Worm (Caenorhabditis elegans): ENCODE data around the gene tax-6.

ce11 chrIV:10465764-10466163 is 35.6 kb downstream of the tax-6 start:
- TF ChIP-seq egl-27 (tag; optimal IDR thresholded peaks at IDR 0.05), result no peak
- no peak for TF ChIP-seq ztf-4 (tag; optimal IDR thresholded peaks at IDR 0.05)
- no peak for TF ChIP-seq nhr-11 (tag; optimal IDR thresholded peaks at IDR 0.05)
- no peak for TF ChIP-seq snpc-4 (tag; optimal IDR thresholded peaks at IDR 0.05)
- no peak for TF ChIP-seq mep-1 (tag; optimal IDR thresholded peaks at IDR 0.05)
- TF ChIP-seq ets-5 (GFP tag; IDR thresholded peaks at IDR 0.05), result no peak
- TF ChIP-seq nhr-12 (tag; optimal IDR thresholded peaks at IDR 0.05), result no peak
- no peak for TF ChIP-seq pag-3 (tag; optimal IDR thresholded peaks at IDR 0.05; ENCODE audit: borderline replicate concordance, insufficient read depth)
- no peak for TF ChIP-seq mdl-1 (tag; optimal IDR thresholded peaks at IDR 0.05)
- TF ChIP-seq nhr-237 (tag; optimal IDR thresholded peaks at IDR 0.05), result no peak
- no peak for TF ChIP-seq sox-4 (tag; optimal IDR thresholded peaks at IDR 0.05)
- TF ChIP-seq dsc-1 (tag; optimal IDR thresholded peaks at IDR 0.05), result no peak
- TF ChIP-seq unc-62 (GFP tag; optimal IDR thresholded peaks at IDR 0.05), result no peak
- TF ChIP-seq nhr-20 (tag; optimal IDR thresholded peaks at IDR 0.05), result no peak

Data from whole organism, L1 larva.